Fruit fly (Drosophila melanogaster) S2 (cell line): ENCODE results near the gene CG13144.

ENCODE experiments used
- CG8478 ChIP-seq: fragments of >200 bp; optimal IDR thresholded peaks from 2 replicates; lab custom pipeline; 2018
- CTCF ChIP-seq, 2 experiments: fragments of >200 bp; optimal IDR thresholded peaks; 2 replicates each; lab custom pipeline; 2018

DNA sequence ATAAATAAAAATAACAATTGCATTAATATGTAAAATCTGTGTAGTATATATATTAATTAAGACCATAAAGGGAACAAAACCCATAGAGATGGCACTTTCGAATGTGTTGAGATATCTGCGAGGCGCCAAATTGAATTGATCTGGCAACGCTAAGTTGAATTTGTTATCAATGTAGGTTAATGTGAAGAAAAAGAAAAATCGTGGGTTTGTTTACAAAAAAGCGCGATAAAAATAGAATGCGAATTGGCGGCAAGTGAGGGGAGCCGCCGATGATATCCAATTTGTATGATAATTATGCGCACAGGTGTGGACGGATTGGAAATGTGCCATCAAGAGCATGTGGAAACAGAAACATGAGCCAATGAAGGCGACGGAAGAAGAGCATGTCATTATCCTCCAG lies 11.4 kb downstream of the CG13144 start:
- TF ChIP-seq CG8478 (lab: Kevin White, UChicago) = no peak
- no peak for TF ChIP-seq CTCF (optimal IDR thresholded peaks at IDR 0.05; lab: Kevin White, UChicago)
